Fruit fly (Drosophila melanogaster): ENCODE data around the gene CG32262.
A peak's percentile ranks its signal among the peaks of the same experiment; 100 is the strongest.

Gene CG32262

DNA sequence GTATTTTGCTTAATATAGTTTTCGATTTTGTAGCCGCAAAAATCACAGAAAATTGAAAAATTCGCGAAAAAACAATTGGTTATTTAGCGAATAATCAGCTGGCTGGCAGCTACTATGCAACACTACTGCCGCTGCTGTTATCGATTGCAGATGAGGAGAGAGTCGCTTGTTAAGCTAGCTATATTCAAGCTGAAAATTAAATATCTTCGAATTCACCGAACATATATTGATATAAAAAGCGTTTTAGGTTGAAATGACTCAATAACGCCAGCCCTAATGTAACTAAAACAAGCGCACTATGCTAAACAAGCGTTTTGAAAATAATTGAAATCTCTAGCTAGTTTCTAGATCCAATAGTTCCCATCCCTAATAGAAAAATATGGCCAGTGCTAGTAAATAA is 3.7 kb downstream of the CG32262 start, which contains the start of the genes CG32264, ntc and IntS10 (continued):
- peak; percentile 33 for TF ChIP-seq CG10462 (GFP tag; optimal IDR thresholded peaks at IDR 0.05)
- TF ChIP-seq CG9215 (GFP tag; IDR thresholded peaks at IDR 0.05), result peak; percentile 55
- TF ChIP-seq Ets65A (GFP tag), result peak; percentile 97
- no peak for TF ChIP-seq Kr (GFP tag; optimal IDR thresholded peaks at IDR 0.05)
- no peak for TF ChIP-seq CG15479 (GFP tag; optimal IDR thresholded peaks at IDR 0.05)
- TF ChIP-seq CG14860 (GFP tag; IDR thresholded peaks at IDR 0.05; ENCODE audit: partially characterized antibody), result no peak
- TF ChIP-seq emc (GFP tag; optimal IDR thresholded peaks at IDR 0.05), result peak; percentile 50
- TF ChIP-seq CG2678 (tag; optimal IDR thresholded peaks at IDR 0.05), result peak; percentile 76
- TF ChIP-seq E2f1 (GFP tag; IDR thresholded peaks at IDR 0.05), result no peak
- peak; percentile 86 for TF ChIP-seq CG30403 (GFP tag; optimal IDR thresholded peaks at IDR 0.05)
- TF ChIP-seq ems (GFP tag; optimal IDR thresholded peaks at IDR 0.05), result peak; percentile 16
- no peak for TF ChIP-seq ro (GFP tag; IDR thresholded peaks at IDR 0.05)
- TF ChIP-seq Sox100B (GFP tag; optimal IDR thresholded peaks at IDR 0.05), result peak; percentile 53
- peak; percentile 43; the same call in 1 of the 3 replicates for TF ChIP-seq CG11093 (GFP tag; IDR thresholded peaks at IDR 0.05)
- peak; percentile 95 for TF ChIP-seq sens (GFP tag)
- TF ChIP-seq crp (GFP tag; optimal IDR thresholded peaks at IDR 0.05), result peak; percentile 48 to 93
- TF ChIP-seq pfk (GFP tag; optimal IDR thresholded peaks at IDR 0.05), result no peak
- peak; percentile 68 for TF ChIP-seq CG7839 (tag; optimal IDR thresholded peaks at IDR 0.05)
- peak; percentile 75 for TF ChIP-seq BEAF-32 (GFP tag; optimal IDR thresholded peaks at IDR 0.05)
- TF ChIP-seq CG15514 (GFP tag; optimal IDR thresholded peaks at IDR 0.05), result peak; percentile 78
- no peak for TF ChIP-seq hth (optimal IDR thresholded peaks at IDR 0.05)
- 0 out of 2 replicates have a peak, but pooled peaks have one; percentile 33 for TF ChIP-seq ato (GFP tag; IDR thresholded peaks at IDR 0.05; ENCODE audit: partially characterized antibody)
- TF ChIP-seq jigr1 (GFP tag; IDR thresholded peaks at IDR 0.05), result no peak
- TF ChIP-seq Drgx (GFP tag; IDR thresholded peaks at IDR 0.05), result no peak
- TF ChIP-seq gem (tag; optimal IDR thresholded peaks at IDR 0.05), result peak; percentile 79
- peak; percentile 90 for TF ChIP-seq CG2120 (GFP tag; optimal IDR thresholded peaks at IDR 0.05)
- no peak for TF ChIP-seq CG17802 (tag; optimal IDR thresholded peaks at IDR 0.05)
- TF ChIP-seq Dip2 (GFP tag; IDR thresholded peaks at IDR 0.05), result no peak
- TF ChIP-seq bigmax (GFP tag; optimal IDR thresholded peaks at IDR 0.05), result no peak
- no peak for TF ChIP-seq CG11695 (GFP tag; IDR thresholded peaks at IDR 0.05)
- TF ChIP-seq tup (GFP tag; optimal IDR thresholded peaks at IDR 0.05), result peak; percentile 32
- peak; percentile 77 for TF ChIP-seq ind (GFP tag; optimal IDR thresholded peaks at IDR 0.05)
- TF ChIP-seq E2f2 (GFP tag; IDR thresholded peaks at IDR 0.05), result peak; percentile 37; the same call in 1 of the 2 replicates
- TF ChIP-seq Trl (optimal IDR thresholded peaks at IDR 0.05), result no peak
- TF ChIP-seq Trl (GFP tag; optimal IDR thresholded peaks at IDR 0.05), result peak; percentile 78
- TF ChIP-seq Oaz (GFP tag; IDR thresholded peaks at IDR 0.05), result 0 out of 2 replicates have a peak, but pooled peaks have one; percentile 20
- peak; percentile 67 for TF ChIP-seq hkb (optimal IDR thresholded peaks at IDR 0.05)
- no peak for TF ChIP-seq hkb (GFP tag; IDR thresholded peaks at IDR 0.05)
- TF ChIP-seq CG17612 (GFP tag; IDR thresholded peaks at IDR 0.05), result no peak
- peak; percentile 84 for TF ChIP-seq gro (GFP tag; optimal IDR thresholded peaks at IDR 0.05)
- peak; percentile 86 for TF ChIP-seq nmo (GFP tag; optimal IDR thresholded peaks at IDR 0.05)
- peak; percentile 85 for TF ChIP-seq vfl (GFP tag; optimal IDR thresholded peaks at IDR 0.05)
- TF ChIP-seq her (GFP tag; optimal IDR thresholded peaks at IDR 0.05), result peak; percentile 75
- peak; percentile 56 for TF ChIP-seq CG31224 (GFP tag; IDR thresholded peaks at IDR 0.05)
- peak; percentile 34; the same call in 1 of the 2 replicates for TF ChIP-seq CG11085 (GFP tag; IDR thresholded peaks at IDR 0.05)
- peak; percentile 62 for TF ChIP-seq CG30020 (tag; optimal IDR thresholded peaks at IDR 0.05)
- no peak for TF ChIP-seq run (tag; optimal IDR thresholded peaks at IDR 0.05)
- TF ChIP-seq HLHmδ (GFP tag; optimal IDR thresholded peaks at IDR 0.05), result no peak
- TF ChIP-seq MBD-R2 (GFP tag; IDR thresholded peaks at IDR 0.05), result peak; percentile 80
- peak; percentile 77 for TF ChIP-seq sob (GFP tag; IDR thresholded peaks at IDR 0.05)
- no peak for TF ChIP-seq CG15073 (GFP tag; optimal IDR thresholded peaks at IDR 0.05)
- TF ChIP-seq cg (GFP tag; optimal IDR thresholded peaks at IDR 0.05), result no peak
